Fruit fly (Drosophila melanogaster) whole organism: Measurements from ENCODE around the gene CG12310.

Experiments
- CG8478 ChIP-seq: fragments of >200 bp; optimal IDR thresholded peaks from 2 replicates; lab custom pipeline; 2018; ENCODE audit warnings: inconsistent platforms
- Dll ChIP-seq: fragments of >200 bp; optimal IDR thresholded peaks from 2 replicates; lab custom pipeline; 2017
- EcR ChIP-seq, 2 experiments: fragments of >200 bp; optimal IDR thresholded peaks; 2 replicates each; lab custom pipeline; 2017; ENCODE audit warnings: missing biosample characterization in 2 of 2, missing genetic modification characterization in 2 of 2, missing genetic modification reagents in 2 of 2
- pan ChIP-seq: fragments of >200 bp; optimal IDR thresholded peaks from 2 replicates; lab custom pipeline; 2017
- psq ChIP-seq: fragments of >200 bp; optimal IDR thresholded peaks from 2 replicates; lab custom pipeline; 2017
- usp ChIP-seq: fragments of >200 bp; optimal IDR thresholded peaks from 2 replicates; lab custom pipeline; 2017; ENCODE audit warnings: missing biosample characterization, missing genetic modification characterization, mixed read lengths

CG12310 gene

dm6 chr3L:15023192-15023591, 27.4 kb downstream of the CG12310 start, which contains the start of gene CG32148:
Gene CG32148 (plus strand): TSS chr3L:15023492.
- TF ChIP-seq usp (GFP tag; lab: Kevin White, UChicago) (no peak), CG8478 (lab: Kevin White, UChicago) (no peak), pan (no peak), Dll (lab: Kevin White, UChicago) (no peak), psq (lab: Kevin White, UChicago) (no peak), EcR (GFP tag; optimal IDR thresholded peaks at IDR 0.05; lab: Kevin White, UChicago) (no peak)

- TF ChIP-seq psq (lab: Kevin White, UChicago) (no peak), Dll (lab: Kevin White, UChicago) (no peak), pan (no peak), usp (GFP tag; lab: Kevin White, UChicago) (no peak), EcR (GFP tag; optimal IDR thresholded peaks at IDR 0.05; lab: Kevin White, UChicago) (no peak)
Observed at dm6 chr3L:15021008-15021407, 29.6 kb downstream of the CG12310 start.

- TF ChIP-seq psq (lab: Kevin White, UChicago) (no peak), EcR (GFP tag; optimal IDR thresholded peaks at IDR 0.05; lab: Kevin White, UChicago) (no peak), usp (GFP tag; lab: Kevin White, UChicago) (no peak), pan (no peak), Dll (lab: Kevin White, UChicago) (no peak)
Observed at dm6 chr3L:15013957-15014692, 36.5 kb downstream of the CG12310 start, which contains the start of gene Reck. Gene Reck (minus strand): TSS chr3L:15014062.

- TF ChIP-seq psq (lab: Kevin White, UChicago) (no peak), EcR (GFP tag; optimal IDR thresholded peaks at IDR 0.05; lab: Kevin White, UChicago) (no peak), CG8478 (lab: Kevin White, UChicago) (no peak), pan (no peak), usp (GFP tag; lab: Kevin White, UChicago) (no peak), Dll (lab: Kevin White, UChicago) (no peak)
Observed at dm6 chr3L:15013296-15013695, 37.3 kb downstream of the CG12310 start.

- no peak for TF ChIP-seq usp (GFP tag; lab: Kevin White, UChicago)
- no peak for TF ChIP-seq psq (lab: Kevin White, UChicago)
- TF ChIP-seq EcR (GFP tag; optimal IDR thresholded peaks at IDR 0.05; lab: Kevin White, UChicago), result no peak
- TF ChIP-seq Dll (lab: Kevin White, UChicago), result no peak
- TF ChIP-seq CG8478 (lab: Kevin White, UChicago), result no peak
- TF ChIP-seq pan, result no peak
Observed at dm6 chr3L:15011638-15012335, 38.8 kb downstream of the CG12310 start.

dm6 chr3L:15011142-15011541, 39.5 kb downstream of the CG12310 start:
- TF ChIP-seq Dll (lab: Kevin White, UChicago), result no peak
- no peak for TF ChIP-seq CG8478 (lab: Kevin White, UChicago)

dm6 chr3L:15010601-15011000, 40.0 kb downstream of the CG12310 start:
- TF ChIP-seq psq (lab: Kevin White, UChicago) (no peak), EcR (GFP tag; optimal IDR thresholded peaks at IDR 0.05; lab: Kevin White, UChicago) (no peak), Dll (lab: Kevin White, UChicago) (no peak), CG8478 (lab: Kevin White, UChicago) (no peak), usp (GFP tag; lab: Kevin White, UChicago) (no peak), pan (no peak)

- TF ChIP-seq Dll (lab: Kevin White, UChicago), result no peak
- no peak for TF ChIP-seq usp (GFP tag; lab: Kevin White, UChicago)
- TF ChIP-seq psq (lab: Kevin White, UChicago), result no peak
- no peak for TF ChIP-seq EcR (GFP tag; optimal IDR thresholded peaks at IDR 0.05; lab: Kevin White, UChicago)
- TF ChIP-seq pan, result no peak
- TF ChIP-seq CG8478 (lab: Kevin White, UChicago), result no peak
Observed at dm6 chr3L:15009681-15010080, 40.9 kb downstream of the CG12310 start.

dm6 chr3L:15007271-15007948, 43.2 kb downstream of the CG12310 start:
- TF ChIP-seq pan (no peak), CG8478 (lab: Kevin White, UChicago) (no peak), usp (GFP tag; lab: Kevin White, UChicago) (no peak), Dll (lab: Kevin White, UChicago) (no peak), EcR (GFP tag; optimal IDR thresholded peaks at IDR 0.05; lab: Kevin White, UChicago) (no peak), psq (lab: Kevin White, UChicago) (no peak)

dm6 chr3L:15006825-15007224, 43.8 kb downstream of the CG12310 start:
- TF ChIP-seq Dll (lab: Kevin White, UChicago) (no peak), CG8478 (lab: Kevin White, UChicago) (no peak), usp (GFP tag; lab: Kevin White, UChicago) (no peak), EcR (GFP tag; optimal IDR thresholded peaks at IDR 0.05; lab: Kevin White, UChicago) (no peak), pan (no peak), psq (lab: Kevin White, UChicago) (no peak)

dm6 chr3L:15005774-15006173, 44.8 kb downstream of the CG12310 start:
- no peak for TF ChIP-seq psq (lab: Kevin White, UChicago)
- TF ChIP-seq Dll (lab: Kevin White, UChicago), result no peak
- no peak for TF ChIP-seq pan
- TF ChIP-seq CG8478 (lab: Kevin White, UChicago), result no peak
- TF ChIP-seq usp (GFP tag; lab: Kevin White, UChicago), result no peak
